Fruit fly (Drosophila melanogaster): Measurements from ENCODE around the gene CG13133.

dm6 chr2L:10061276-10061675 is 30.9 kb downstream of the CG13133 start:
- TF ChIP-seq tj (GFP tag; optimal IDR thresholded peaks at IDR 0.05), result no peak
- TF ChIP-seq Clk (GFP tag; optimal IDR thresholded peaks at IDR 0.05), result no peak
- TF ChIP-seq ovo (GFP tag; optimal IDR thresholded peaks at IDR 0.05), result no peak
- TF ChIP-seq CG7101 (tag; optimal IDR thresholded peaks at IDR 0.05), result no peak
- no peak for TF ChIP-seq toe (GFP tag; optimal IDR thresholded peaks at IDR 0.05)
- TF ChIP-seq Crg-1 (GFP tag; optimal IDR thresholded peaks at IDR 0.05), result no peak
- TF ChIP-seq CG11617 (GFP tag; optimal IDR thresholded peaks at IDR 0.05), result no peak
- TF ChIP-seq Mnt (GFP tag; optimal IDR thresholded peaks at IDR 0.05), result no peak
